Fruit fly (Drosophila melanogaster) whole organism, prepupa: ENCODE data around the gene CG10804.

ENCODE experiments used
- CG11294 ChIP-seq: fragments of 200-800 bp; sonication (Bioruptor generic); IDR thresholded peaks from 2 replicates; pipeline ENCODE4 v1.3.6; 2022; ENCODE audit warnings: missing biosample characterization, missing genetic modification characterization
- CG11902 ChIP-seq: fragments of 200-800 bp; sonication (Bioruptor generic); optimal IDR thresholded peaks from 3 replicates; lab custom pipeline; 2016; ENCODE audit warnings: missing biosample characterization, missing genetic modification characterization
- CG16779 ChIP-seq: fragments of 200-800 bp; sonication (Bioruptor generic); optimal IDR thresholded peaks from 3 replicates; lab custom pipeline; 2017; ENCODE audit warnings: missing biosample characterization, mild to moderate bottlenecking, missing genetic modification characterization
- CG6163 ChIP-seq: fragments of 200-800 bp; sonication (Bioruptor generic); IDR thresholded peaks from 3 replicates; pipeline ENCODE4 v1.3.6; 2022; ENCODE audit warnings: missing biosample characterization, missing genetic modification characterization
- Hr39 ChIP-seq: fragments of 200-800 bp; sonication (Bioruptor generic); optimal IDR thresholded peaks from 2 replicates; lab custom pipeline; 2016; ENCODE audit warnings: missing biosample characterization, missing genetic modification characterization

DNA sequence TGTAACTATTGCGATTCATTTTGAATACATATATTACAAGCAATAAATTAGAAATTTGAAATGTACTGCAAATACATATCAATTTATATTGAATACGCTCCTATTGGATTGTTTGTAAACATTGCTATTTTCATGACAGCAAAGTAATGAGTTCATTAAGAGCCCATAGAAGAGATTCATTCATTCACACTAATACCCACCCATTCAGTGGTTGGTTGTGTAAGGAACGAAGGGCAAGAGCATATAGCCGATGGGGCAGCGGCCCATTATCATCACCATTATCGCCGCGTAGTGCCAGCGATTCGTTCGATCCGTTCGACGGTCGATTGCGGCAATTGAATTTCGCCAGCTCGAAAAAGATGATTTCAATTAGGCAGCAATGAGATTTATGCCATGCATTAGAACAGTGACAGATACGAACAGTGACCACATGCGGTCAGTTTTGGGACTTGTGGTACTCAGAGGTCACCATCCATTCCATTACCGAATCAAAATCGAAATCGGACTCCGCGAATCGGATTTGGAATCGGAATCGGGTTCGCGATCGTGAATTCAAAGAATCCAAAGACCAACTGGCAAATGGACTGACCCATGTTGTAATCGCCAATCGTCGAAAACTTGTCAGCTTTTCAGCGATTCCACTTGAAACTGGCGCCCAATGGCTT lies 39.4 kb downstream of the CG10804 start:
- no peak for TF ChIP-seq CG11902 (GFP tag; lab: Kevin White, UChicago)
- no peak for TF ChIP-seq CG6163 (GFP tag; lab: Robert Waterston, UW)
- TF ChIP-seq CG11294 (GFP tag; lab: Robert Waterston, UW) = no peak
- TF ChIP-seq CG16779 = no peak
- no peak for TF ChIP-seq Hr39 (GFP tag; lab: Kevin White, UChicago)
